Fruit fly (Drosophila melanogaster): Measurements from ENCODE around the gene Muc30E.

Muc30E gene

DNA sequence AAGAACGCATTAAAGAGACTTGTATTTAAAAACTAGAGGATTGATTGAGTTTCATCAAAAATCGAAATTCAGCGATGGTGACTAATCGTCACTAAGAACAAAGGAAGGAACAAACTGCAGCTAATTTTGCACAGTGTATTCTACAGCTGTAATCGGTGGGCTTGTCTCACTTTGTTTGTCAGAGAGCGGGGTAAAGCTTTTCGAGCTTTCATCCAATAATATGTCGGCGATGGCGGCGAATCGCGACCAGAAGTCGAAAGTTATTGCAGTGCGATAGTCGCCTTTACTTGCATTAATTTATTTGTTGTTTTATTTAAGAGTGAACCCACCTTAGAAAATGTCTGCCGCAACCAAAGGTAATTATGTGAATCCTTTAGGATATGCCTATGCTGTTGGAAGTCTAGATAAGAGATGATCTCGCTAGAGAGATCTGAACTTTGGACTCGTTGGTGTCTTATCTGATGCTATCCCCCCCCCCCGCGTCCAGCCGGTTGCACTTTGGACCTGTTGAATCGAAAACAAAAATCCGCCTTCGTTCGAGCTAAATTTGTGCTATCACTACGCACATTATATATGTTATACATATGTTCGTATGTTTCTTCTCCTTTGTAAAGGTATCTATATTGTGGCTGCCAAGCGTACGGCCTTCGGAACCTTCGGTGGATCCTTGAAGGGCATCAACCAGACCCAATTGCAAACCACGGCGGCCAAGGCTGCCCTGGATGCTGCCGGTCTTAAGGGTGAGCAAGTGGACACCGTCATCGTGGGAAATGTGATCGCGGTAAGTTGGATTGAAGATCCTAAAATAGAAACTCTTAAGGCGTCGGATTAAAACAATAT lies 12.3 kb upstream of the Muc30E start, which contains the start of gene yip2 (continued):
- TF ChIP-seq topi (GFP tag; optimal IDR thresholded peaks at IDR 0.05) (peak; percentile 82), Sox15 (GFP tag; optimal IDR thresholded peaks at IDR 0.05) (no peak), fd85E (GFP tag; optimal IDR thresholded peaks at IDR 0.05) (peak; percentile 96), pdm3 (GFP tag; optimal IDR thresholded peaks at IDR 0.05) (peak; percentile 80), Eip78C (GFP tag) (peak; percentile 86), CG32006 (GFP tag; optimal IDR thresholded peaks at IDR 0.05) (peak; percentile 80), Lpt (GFP tag; optimal IDR thresholded peaks at IDR 0.05) (peak; percentile 95), spab (GFP tag; optimal IDR thresholded peaks at IDR 0.05) (peak; percentile 99), Ets21C (GFP tag; optimal IDR thresholded peaks at IDR 0.05) (peak; percentile 18), CG7368 (GFP tag; optimal IDR thresholded peaks at IDR 0.05) (peak; percentile 96), fkh (GFP tag; optimal IDR thresholded peaks at IDR 0.05) (peak; percentile 61), CG8632 (GFP tag; optimal IDR thresholded peaks at IDR 0.05) (peak; percentile 81), Ets96B (tag; optimal IDR thresholded peaks at IDR 0.05) (peak; percentile 87), CG1621 (tag; optimal IDR thresholded peaks at IDR 0.05) (peak; percentile 96), CG31627 (GFP tag; optimal IDR thresholded peaks at IDR 0.05) (peak; percentile 54), Smox (GFP tag; optimal IDR thresholded peaks at IDR 0.05) (peak; percentile 57), vri (GFP tag; optimal IDR thresholded peaks at IDR 0.05) (peak; percentile 82), CG9139 (GFP tag; optimal IDR thresholded peaks at IDR 0.05) (peak; percentile 100)

DNA sequence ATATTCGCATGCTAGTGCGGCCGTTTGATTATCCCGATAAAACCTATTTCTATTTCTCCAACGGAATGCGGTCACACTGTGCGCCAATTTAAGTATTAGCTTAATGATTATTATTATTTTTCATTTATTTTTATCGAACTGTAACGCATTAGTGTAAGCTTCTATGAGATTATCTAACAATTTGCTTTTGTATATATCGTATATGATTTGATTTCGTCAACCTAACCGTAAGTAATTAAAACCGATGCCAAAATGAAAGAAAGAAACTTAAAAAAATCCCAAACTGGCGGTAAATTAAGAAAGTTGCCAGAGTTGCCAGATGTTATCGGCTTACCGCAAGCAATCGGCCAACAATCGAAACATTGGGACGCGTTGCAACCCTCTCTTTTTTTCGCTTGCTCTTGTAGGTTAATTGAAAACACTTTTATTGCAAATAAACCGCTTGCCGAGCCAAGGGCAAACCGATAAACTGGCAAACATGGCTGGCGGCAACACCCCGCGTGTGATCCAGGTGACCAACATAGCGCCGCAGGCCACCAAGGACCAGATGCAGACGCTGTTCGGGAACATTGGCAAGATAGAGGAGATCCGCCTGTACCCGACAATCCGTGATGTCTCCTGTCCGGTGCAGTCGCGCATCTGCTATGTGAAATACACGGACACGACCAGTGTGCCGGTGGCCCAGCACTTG lies 9.8 kb upstream of the Muc30E start, which contains the start of the genes Etl1 and Srp54:
TSS of gene Etl1 (minus strand) at position 39 of the 691 bp plus-strand sequence.
TSS of gene Srp54 (plus strand) at position 342 of the 691 bp plus-strand sequence.
- TF ChIP-seq CG3919 (GFP tag; optimal IDR thresholded peaks at IDR 0.05) (peak; percentile 22), CG4318 (GFP tag; optimal IDR thresholded peaks at IDR 0.05) (no peak), Smox (GFP tag; optimal IDR thresholded peaks at IDR 0.05) (no peak), topi (GFP tag; optimal IDR thresholded peaks at IDR 0.05) (no peak), CG11294 (GFP tag; IDR thresholded peaks at IDR 0.05) (no peak), CG11902 (GFP tag; optimal IDR thresholded peaks at IDR 0.05) (no peak), CG7368 (GFP tag; optimal IDR thresholded peaks at IDR 0.05) (no peak), OdsH (GFP tag; optimal IDR thresholded peaks at IDR 0.05) (no peak), CG1621 (tag; optimal IDR thresholded peaks at IDR 0.05) (no peak), CG10669 (GFP tag; optimal IDR thresholded peaks at IDR 0.05) (no peak), esn (GFP tag; optimal IDR thresholded peaks at IDR 0.05) (peak; percentile 11), CG6808 (GFP tag; optimal IDR thresholded peaks at IDR 0.05) (no peak), Sox14 (GFP tag; optimal IDR thresholded peaks at IDR 0.05) (peak; percentile 17), fd59A (GFP tag; optimal IDR thresholded peaks at IDR 0.05) (no peak), CG3032 (tag; optimal IDR thresholded peaks at IDR 0.05) (peak; percentile 5), eg (GFP tag; IDR thresholded peaks at IDR 0.05) (no peak), CG10631 (GFP tag; optimal IDR thresholded peaks at IDR 0.05) (no peak), lz (GFP tag; optimal IDR thresholded peaks at IDR 0.05) (peak; percentile 3), CG8319 (GFP tag; optimal IDR thresholded peaks at IDR 0.05) (no peak), Eip78C (GFP tag) (peak; percentile 52), Met (GFP tag; optimal IDR thresholded peaks at IDR 0.05) (no peak), CG15336 (GFP tag; IDR thresholded peaks at IDR 0.05) (no peak), ss (GFP tag; optimal IDR thresholded peaks at IDR 0.05) (no peak)

DNA sequence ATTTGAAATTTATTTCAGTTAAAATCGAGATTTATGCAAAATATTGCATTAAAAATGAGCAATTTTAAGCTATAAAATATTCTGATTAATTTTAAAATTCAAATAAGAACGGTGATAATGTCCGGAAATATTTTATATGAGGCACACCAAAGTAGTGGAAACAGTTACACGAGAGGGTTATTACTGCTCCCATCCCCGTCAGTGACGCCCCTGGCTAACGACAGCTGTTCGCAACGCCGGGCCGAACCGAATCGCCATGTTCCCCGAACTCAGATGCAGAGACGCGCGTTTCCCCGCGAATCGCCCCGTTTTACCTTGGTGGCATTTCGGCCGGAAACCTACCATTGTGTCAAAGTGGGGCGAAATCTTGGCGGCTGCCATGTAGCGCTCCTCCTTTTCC lies 8.9 kb upstream of the Muc30E start:
- TF ChIP-seq fd85E (GFP tag; optimal IDR thresholded peaks at IDR 0.05) (no peak), CG4318 (GFP tag; optimal IDR thresholded peaks at IDR 0.05) (no peak), Eip78C (GFP tag) (peak; percentile 43), Sox14 (GFP tag; optimal IDR thresholded peaks at IDR 0.05) (no peak), esn (GFP tag; optimal IDR thresholded peaks at IDR 0.05) (no peak), CG32006 (GFP tag; optimal IDR thresholded peaks at IDR 0.05) (peak; percentile 7), CG11902 (GFP tag; optimal IDR thresholded peaks at IDR 0.05) (no peak), CG10631 (GFP tag; optimal IDR thresholded peaks at IDR 0.05) (no peak), Sox102F (GFP tag; optimal IDR thresholded peaks at IDR 0.05) (no peak), CG6808 (GFP tag; optimal IDR thresholded peaks at IDR 0.05) (no peak), dsx (GFP tag; optimal IDR thresholded peaks at IDR 0.05; ENCODE audit: poor library complexity, severe bottlenecking) (no peak), CG10669 (GFP tag; optimal IDR thresholded peaks at IDR 0.05) (no peak), Blimp-1 (GFP tag; optimal IDR thresholded peaks at IDR 0.05) (no peak), CG9139 (GFP tag; optimal IDR thresholded peaks at IDR 0.05) (no peak), Eip75B (GFP tag; optimal IDR thresholded peaks at IDR 0.05) (peak; percentile 16), CG3919 (GFP tag; optimal IDR thresholded peaks at IDR 0.05) (no peak), spab (GFP tag; optimal IDR thresholded peaks at IDR 0.05) (no peak), CG15336 (GFP tag; IDR thresholded peaks at IDR 0.05) (no peak), CG8632 (GFP tag; optimal IDR thresholded peaks at IDR 0.05) (no peak), CG31627 (GFP tag; optimal IDR thresholded peaks at IDR 0.05) (no peak), Hr38 (GFP tag; optimal IDR thresholded peaks at IDR 0.05) (no peak), acj6 (GFP tag; optimal IDR thresholded peaks at IDR 0.05) (peak; percentile 1), CG8319 (GFP tag; optimal IDR thresholded peaks at IDR 0.05) (no peak), ss (GFP tag; optimal IDR thresholded peaks at IDR 0.05) (no peak)
